Worm (Caenorhabditis elegans) whole organism, L4 larva: ENCODE results near the gene cnc-8.

Experiments
- ceh-82 ChIP-seq: sonication (generic microtip); optimal IDR thresholded peaks from 2 replicates; lab custom pipeline; 2017; ENCODE audit warnings: missing biosample characterization, missing genetic modification characterization
- nhr-77 ChIP-seq: fragments of 150-350 bp; optimal IDR thresholded peaks from 2 replicates; lab custom pipeline; 2014; ENCODE audit warnings: missing biosample characterization, missing genetic modification characterization

- TF ChIP-seq nhr-77 (no peak), ceh-82 (tag; lab: Kevin White, UChicago) (no peak)
Observed at ce11 chrX:10321401-10321800, 15.0 kb downstream of the cnc-8 start.
